Fruit fly (Drosophila melanogaster): ENCODE data around the gene CG12402.

CG12402 gene

dm6 chr3R:14122347-14122812 lies 14.3 kb upstream of the CG12402 start, which contains the start of the genes Abi and twf (continued):
- TF ChIP-seq Abd-B (GFP tag; optimal IDR thresholded peaks at IDR 0.05): peak; percentile 49
- TF ChIP-seq CG14014 (GFP tag; IDR thresholded peaks at IDR 0.05): peak; percentile 54; the same call in 1 of the 2 replicates
- TF ChIP-seq Hr3 (GFP tag; optimal IDR thresholded peaks at IDR 0.05): peak; percentile 72
- TF ChIP-seq disco-r (GFP tag; optimal IDR thresholded peaks at IDR 0.05): no peak
- TF ChIP-seq peb (GFP tag; IDR thresholded peaks at IDR 0.05): 0 out of 2 replicates have a peak, but pooled peaks have one; percentile 18
- peak; percentile 80 for TF ChIP-seq Ets65A (GFP tag)
- peak; percentile 46; the same call in 1 of the 2 replicates for TF ChIP-seq klu (GFP tag; IDR thresholded peaks at IDR 0.05)
- peak; percentile 33 for TF ChIP-seq CG12744 (GFP tag; optimal IDR thresholded peaks at IDR 0.05)
- TF ChIP-seq CG2120 (GFP tag; optimal IDR thresholded peaks at IDR 0.05): peak; percentile 79
- 0 out of 2 replicates have a peak, but pooled peaks have one; percentile 25 for TF ChIP-seq ap (GFP tag; IDR thresholded peaks at IDR 0.05)
- TF ChIP-seq CG30403 (GFP tag; optimal IDR thresholded peaks at IDR 0.05): peak; percentile 90
- peak; percentile 18; the same call in 1 of the 4 replicates for TF ChIP-seq Gug (GFP tag; IDR thresholded peaks at IDR 0.05)
- peak; percentile 22 for TF ChIP-seq CG6683 (GFP tag; optimal IDR thresholded peaks at IDR 0.05)
- peak; percentile 71 for TF ChIP-seq Ptx1 (GFP tag; IDR thresholded peaks at IDR 0.05)
- peak; percentile 52 for TF ChIP-seq CG5245 (GFP tag; optimal IDR thresholded peaks at IDR 0.05)
- TF ChIP-seq Scr (GFP tag; IDR thresholded peaks at IDR 0.05; ENCODE audit: partially characterized antibody): no peak
- peak; percentile 67 for TF ChIP-seq CG13424 (tag; optimal IDR thresholded peaks at IDR 0.05)
- TF ChIP-seq CG10267 (tag; optimal IDR thresholded peaks at IDR 0.05): peak; percentile 97
- TF ChIP-seq TFAM (GFP tag; optimal IDR thresholded peaks at IDR 0.05): no peak
- TF ChIP-seq Bdp1 (GFP tag; optimal IDR thresholded peaks at IDR 0.05): peak; percentile 62
- TF ChIP-seq CG18476 (GFP tag; optimal IDR thresholded peaks at IDR 0.05): peak; percentile 57
- no peak for TF ChIP-seq CG10431 (GFP tag; optimal IDR thresholded peaks at IDR 0.05)
- TF ChIP-seq bab2 (GFP tag; optimal IDR thresholded peaks at IDR 0.05): peak; percentile 34
- TF ChIP-seq odd (GFP tag; optimal IDR thresholded peaks at IDR 0.05): no peak
- TF ChIP-seq CG31388 (GFP tag; optimal IDR thresholded peaks at IDR 0.05): peak; percentile 7
- peak; percentile 58 for TF ChIP-seq HHEX (GFP tag; optimal IDR thresholded peaks at IDR 0.05)
- TF ChIP-seq CG1603 (tag; optimal IDR thresholded peaks at IDR 0.05): no peak
- TF ChIP-seq sisA (GFP tag; IDR thresholded peaks at IDR 0.05): peak; percentile 64
- peak; percentile 72 for TF ChIP-seq B-H2 (GFP tag; optimal IDR thresholded peaks at IDR 0.05)
- 0 out of 2 replicates have a peak, but pooled peaks have one; percentile 8 for TF ChIP-seq Dref (GFP tag; IDR thresholded peaks at IDR 0.05)
- TF ChIP-seq Stat92E (GFP tag; optimal IDR thresholded peaks at IDR 0.05): peak in 1 of 3 experiments; percentile 36
- peak; percentile 60 for TF ChIP-seq tx (GFP tag; optimal IDR thresholded peaks at IDR 0.05)
- TF ChIP-seq crp (GFP tag; optimal IDR thresholded peaks at IDR 0.05): peak in 1 of 2 experiments; percentile 56
- peak; percentile 35 for TF ChIP-seq Fer2 (tag; optimal IDR thresholded peaks at IDR 0.05)
- peak; percentile 33; the same call in 1 of the 2 replicates for TF ChIP-seq CG31224 (GFP tag; IDR thresholded peaks at IDR 0.05)
- TF ChIP-seq org-1 (GFP tag; optimal IDR thresholded peaks at IDR 0.05): no peak
- TF ChIP-seq Max (GFP tag; optimal IDR thresholded peaks at IDR 0.05): peak; percentile 85
- peak; percentile 40 for TF ChIP-seq da (GFP tag; optimal IDR thresholded peaks at IDR 0.05)
- peak; percentile 24 for TF ChIP-seq MESR4 (GFP tag; optimal IDR thresholded peaks at IDR 0.05)
- TF ChIP-seq CG11093 (GFP tag; IDR thresholded peaks at IDR 0.05): no peak
- 0 out of 2 replicates have a peak, but pooled peaks have one; percentile 41 for TF ChIP-seq al (GFP tag; IDR thresholded peaks at IDR 0.05)
- peak; percentile 60; the same call in 2 of the 3 replicates for TF ChIP-seq dysf (GFP tag; IDR thresholded peaks at IDR 0.05)
- peak; percentile 67; the same call in 1 of the 2 replicates for TF ChIP-seq NFAT (GFP tag; IDR thresholded peaks at IDR 0.05)
- TF ChIP-seq Eip74EF (GFP tag; optimal IDR thresholded peaks at IDR 0.05): peak in 1 of 2 experiments; percentile 9
- peak; percentile 61; the same call in 2 of the 3 replicates for TF ChIP-seq ken (GFP tag; IDR thresholded peaks at IDR 0.05)
- no peak for TF ChIP-seq sr (GFP tag; IDR thresholded peaks at IDR 0.05)
- peak; percentile 23 for TF ChIP-seq vfl (GFP tag; optimal IDR thresholded peaks at IDR 0.05)
- TF ChIP-seq zfh2 (GFP tag; optimal IDR thresholded peaks at IDR 0.05): peak; percentile 74
- TF ChIP-seq D (optimal IDR thresholded peaks at IDR 0.05): no peak
- TF ChIP-seq D (GFP tag; optimal IDR thresholded peaks at IDR 0.05): peak; percentile 34
